Worm (Caenorhabditis elegans): ENCODE results near the gene Y17G7B.22.

DNA sequence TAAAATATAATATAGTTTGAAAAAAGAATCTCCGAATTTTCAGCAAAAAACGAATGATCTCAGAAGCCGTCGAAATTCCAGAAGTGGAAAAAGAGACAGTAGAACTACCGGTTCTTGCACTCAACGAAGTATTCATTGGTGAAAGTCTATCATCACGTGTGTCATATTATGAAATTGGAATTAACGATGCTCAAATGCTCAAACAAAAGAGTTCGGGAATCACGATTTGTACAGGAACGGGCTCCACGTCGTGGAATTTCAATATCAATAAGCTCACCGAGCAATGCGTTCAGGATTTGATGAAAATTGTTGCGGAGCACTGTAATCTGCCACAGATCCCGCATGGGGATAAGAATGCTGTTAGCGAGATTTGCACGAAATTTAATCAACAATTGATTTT, 9.5 kb upstream of the Y17G7B.22 start:
- no peak for TF ChIP-seq daf-12 (tag; optimal IDR thresholded peaks at IDR 0.05)
- TF ChIP-seq ZK546.5 (tag; optimal IDR thresholded peaks at IDR 0.05) = no peak
- TF ChIP-seq spr-1 (tag; optimal IDR thresholded peaks at IDR 0.05) = no peak
- TF ChIP-seq ceh-20 (GFP tag; IDR thresholded peaks at IDR 0.05) = peak; percentile 20; the same call in 1 of the 2 replicates
- TF ChIP-seq fkh-10 (GFP tag; optimal IDR thresholded peaks at IDR 0.05) = no peak
- no peak for TF ChIP-seq T26A8.4 (GFP tag; IDR thresholded peaks at IDR 0.05)
- TF ChIP-seq unc-62 (GFP tag; optimal IDR thresholded peaks at IDR 0.05 in 1 of 2) = no peak
- TF ChIP-seq unc-62 (tag; optimal IDR thresholded peaks at IDR 0.05) = no peak
- TF ChIP-seq hmg-1.1 (GFP tag; IDR thresholded peaks at IDR 0.05) = no peak

Data from whole organism, L4 larva.